Fruit fly (Drosophila melanogaster) whole organism, embryonic: ENCODE data around the gene Jon99Fii.

Experiments used
- B-H1 ChIP-seq: fragments of 200-800 bp; sonication (Bioruptor generic); IDR thresholded peaks from 3 replicates; pipeline ENCODE4 v1.3.6; 2022; ENCODE audit warnings: missing biosample characterization, missing genetic modification characterization
- BtbVII ChIP-seq: fragments of 200-800 bp; sonication (Bioruptor generic); optimal IDR thresholded peaks from 3 replicates; lab custom pipeline; 2017; ENCODE audit warnings: missing biosample characterization, mild to moderate bottlenecking, missing genetic modification characterization
- CG10209 ChIP-seq: fragments of 200-800 bp; sonication (Bioruptor generic); optimal IDR thresholded peaks from 3 replicates; lab custom pipeline; 2017; ENCODE audit warnings: missing biosample characterization, mild to moderate bottlenecking, missing genetic modification characterization, missing genetic modification reagents
- CG12236 ChIP-seq: fragments of 200-800 bp; sonication (Bioruptor generic); optimal IDR thresholded peaks from 2 replicates; lab custom pipeline; 2016; ENCODE audit warnings: missing biosample characterization, missing genetic modification characterization
- CG14965 ChIP-seq: fragments of 200-800 bp; sonication (Bioruptor generic); optimal IDR thresholded peaks from 2 replicates; lab custom pipeline; 2016; ENCODE audit warnings: missing biosample characterization, missing genetic modification characterization, borderline replicate concordance
- CG17829 ChIP-seq: fragments of 200-800 bp; optimal IDR thresholded peaks from 2 replicates; lab custom pipeline; 2019; ENCODE audit warnings: missing biosample characterization, mild to moderate bottlenecking, missing genetic modification characterization, moderate library complexity
- CG18011 ChIP-seq: fragments of 200-800 bp; sonication (Bioruptor generic); optimal IDR thresholded peaks from 2 replicates; lab custom pipeline; 2017; ENCODE audit warnings: missing biosample characterization, missing genetic modification characterization, mild to moderate bottlenecking, moderate library complexity, missing genotype
- CG18619 ChIP-seq: fragments of 200-800 bp; sonication (Bioruptor generic); optimal IDR thresholded peaks from 3 replicates; lab custom pipeline; 2017; ENCODE audit warnings: missing biosample characterization, mild to moderate bottlenecking, missing genetic modification characterization
- CG2116 ChIP-seq: fragments of 200-800 bp; sonication (Bioruptor generic); optimal IDR thresholded peaks from 3 replicates; lab custom pipeline; 2018; ENCODE audit warnings: missing biosample characterization, mild to moderate bottlenecking, missing genetic modification characterization
- CG32772 ChIP-seq: fragments of 200-800 bp; sonication (Bioruptor generic); IDR thresholded peaks from 2 replicates; pipeline ENCODE4 v1.3.6; 2022; ENCODE audit warnings: missing biosample characterization, missing genetic modification characterization
- CG42726 ChIP-seq: fragments of 200-800 bp; sonication (Bioruptor generic); IDR thresholded peaks from 2 replicates; pipeline ENCODE4 v1.3.6; 2022; ENCODE audit warnings: missing biosample characterization, missing genetic modification characterization; ENCODE audit not compliant: partially characterized antibody
- CG4360 ChIP-seq: fragments of 200-800 bp; sonication (Bioruptor generic); IDR thresholded peaks from 2 replicates; pipeline ENCODE4 v1.3.6; 2022; ENCODE audit warnings: missing biosample characterization, missing genetic modification characterization
- CG4707 ChIP-seq: fragments of 200-800 bp; sonication (Bioruptor generic); optimal IDR thresholded peaks from 2 replicates; lab custom pipeline; 2018; ENCODE audit warnings: missing biosample characterization, mild to moderate bottlenecking, missing genetic modification characterization, moderate library complexity
- CG4730 ChIP-seq: fragments of 200-800 bp; sonication (Bioruptor generic); IDR thresholded peaks from 2 replicates; pipeline ENCODE4 v1.3.6; 2022; ENCODE audit warnings: missing biosample characterization, missing genetic modification characterization
- CG5180 ChIP-seq: fragments of 200-800 bp; sonication (Bioruptor generic); optimal IDR thresholded peaks from 3 replicates; lab custom pipeline; 2017; ENCODE audit warnings: missing biosample characterization, missing genetic modification characterization, mild to moderate bottlenecking, moderate library complexity, missing genetic modification reagents
- CG6854 ChIP-seq: fragments of 200-800 bp; sonication (Bioruptor generic); optimal IDR thresholded peaks from 3 replicates; lab custom pipeline; 2017; ENCODE audit warnings: missing biosample characterization, mild to moderate bottlenecking, missing genetic modification characterization
- CG8924 ChIP-seq: fragments of 200-800 bp; optimal IDR thresholded peaks from 3 replicates; lab custom pipeline; 2019; ENCODE audit warnings: missing biosample characterization, mild to moderate bottlenecking, missing genetic modification characterization, moderate library complexity
- CG9215 ChIP-seq: fragments of 200-800 bp; sonication (Bioruptor generic); IDR thresholded peaks from 2 replicates; pipeline ENCODE4 v1.3.6; 2022; ENCODE audit warnings: missing biosample characterization, missing genetic modification characterization
- CG9437 ChIP-seq: fragments of 200-800 bp; sonication (Bioruptor generic); optimal IDR thresholded peaks from 2 replicates; lab custom pipeline; 2018; ENCODE audit warnings: missing biosample characterization, mild to moderate bottlenecking, missing genetic modification characterization
- CG9817 ChIP-seq: fragments of 200-800 bp; sonication (Bioruptor generic); optimal IDR thresholded peaks from 2 replicates; lab custom pipeline; 2018; ENCODE audit warnings: missing biosample characterization, mild to moderate bottlenecking, missing genetic modification characterization, moderate library complexity
- CTCF ChIP-seq: fragments of 200-800 bp; sonication (Bioruptor generic); optimal IDR thresholded peaks from 2 replicates; lab custom pipeline; 2017; ENCODE audit warnings: missing biosample characterization, mild to moderate bottlenecking, missing genetic modification characterization, moderate library complexity
- Dfd ChIP-seq, 2 experiments: fragments of >200 bp; optimal IDR thresholded peaks; 2 replicates each; lab custom pipeline; 2017; ENCODE audit warnings: missing biosample characterization in 2 of 2, missing genetic modification characterization in 2 of 2
- GATAe ChIP-seq: fragments of 200-800 bp; sonication (Bioruptor generic); conservative IDR thresholded peaks from 2 replicates; pipeline ENCODE4 v1.3.6; 2022; ENCODE audit warnings: missing biosample characterization, missing genetic modification characterization
- NC2α ChIP-seq: fragments of 200-800 bp; sonication (Bioruptor generic); optimal IDR thresholded peaks from 2 replicates; lab custom pipeline; 2016; ENCODE audit warnings: missing biosample characterization, missing genetic modification characterization
- NC2β ChIP-seq: fragments of 200-800 bp; sonication (Bioruptor generic); optimal IDR thresholded peaks from 2 replicates; lab custom pipeline; 2016; ENCODE audit warnings: missing biosample characterization, missing genetic modification characterization
- NK7.1 ChIP-seq: fragments of 200-800 bp; sonication (Bioruptor generic); optimal IDR thresholded peaks from 3 replicates; lab custom pipeline; 2016; ENCODE audit warnings: missing biosample characterization, missing genetic modification characterization
- Pdp1 ChIP-seq, 2 experiments: fragments of 200-800 bp; sonication (Bioruptor generic); optimal IDR thresholded peaks; 3 replicates each; lab custom pipeline; 2016; ENCODE audit warnings: missing biosample characterization in 2 of 2, missing genetic modification characterization in 2 of 2, mild to moderate bottlenecking in 1 of 2, moderate library complexity in 1 of 2
- Rfx ChIP-seq: fragments of 200-800 bp; sonication (Bioruptor generic); IDR thresholded peaks from 2 replicates; pipeline ENCODE4 v1.3.6; 2022; ENCODE audit warnings: missing biosample characterization, missing genetic modification characterization
- Sox102F ChIP-seq: fragments of 200-800 bp; sonication (Bioruptor generic); optimal IDR thresholded peaks from 2 replicates; lab custom pipeline; 2018; ENCODE audit warnings: missing biosample characterization, mild to moderate bottlenecking, missing genetic modification characterization, moderate library complexity
- Xbp1 ChIP-seq: fragments of 200-800 bp; sonication (Bioruptor generic); optimal IDR thresholded peaks from 3 replicates; lab custom pipeline; 2016; ENCODE audit warnings: missing biosample characterization, mild to moderate bottlenecking, missing genetic modification characterization
- ara ChIP-seq: fragments of 200-800 bp; sonication (Bioruptor generic); IDR thresholded peaks from 2 replicates; pipeline ENCODE4 v1.3.6; 2022; ENCODE audit warnings: missing biosample characterization, missing genetic modification characterization
- bcd ChIP-seq: fragments of 200-800 bp; sonication (Bioruptor generic); optimal IDR thresholded peaks from 2 replicates; lab custom pipeline; 2017; ENCODE audit warnings: missing biosample characterization, mild to moderate bottlenecking, missing genetic modification characterization
- bigmax ChIP-seq: fragments of 200-800 bp; sonication (Bioruptor generic); optimal IDR thresholded peaks from 2 replicates; lab custom pipeline; 2018; ENCODE audit warnings: missing biosample characterization, mild to moderate bottlenecking, missing genetic modification characterization
- btn ChIP-seq: fragments of 200-800 bp; sonication (Bioruptor generic); optimal IDR thresholded peaks from 2 replicates; lab custom pipeline; 2016; ENCODE audit warnings: missing biosample characterization, missing genetic modification characterization
- chif ChIP-seq, 2 experiments: fragments of 200-800 bp; sonication (Bioruptor generic); optimal IDR thresholded peaks; 3 replicates each; lab custom pipeline; 2016; ENCODE audit warnings: missing biosample characterization in 2 of 2, missing genetic modification characterization in 2 of 2
- chinmo ChIP-seq: fragments of 200-800 bp; sonication (Bioruptor generic); IDR thresholded peaks from 4 replicates; pipeline ENCODE4 v1.3.6; 2022; ENCODE audit warnings: missing biosample characterization, missing genetic modification characterization; ENCODE audit not compliant: partially characterized antibody
- insv ChIP-seq, 2 experiments: fragments of 200-800 bp; sonication (Bioruptor generic); optimal IDR thresholded peaks; 3 replicates each; lab custom pipeline; 2016 to 2018; ENCODE audit warnings: missing biosample characterization in 2 of 2, missing genetic modification characterization in 2 of 2
- inv ChIP-seq: fragments of 200-800 bp; sonication (Bioruptor generic); IDR thresholded peaks from 2 replicates; pipeline ENCODE4 v1.3.6; 2022; ENCODE audit warnings: missing biosample characterization, missing genetic modification characterization; ENCODE audit not compliant: partially characterized antibody
- klu ChIP-seq: fragments of 200-800 bp; sonication (Bioruptor generic); IDR thresholded peaks from 2 replicates; pipeline ENCODE4 v1.3.6; 2022; ENCODE audit warnings: missing biosample characterization, missing genetic modification characterization
- lab ChIP-seq: fragments of 200-800 bp; sonication (Bioruptor generic); optimal IDR thresholded peaks from 3 replicates; lab custom pipeline; 2017; ENCODE audit warnings: missing biosample characterization, missing genetic modification characterization, mild to moderate bottlenecking, moderate library complexity, missing genetic modification reagents
- peb ChIP-seq: fragments of 200-800 bp; sonication (Bioruptor generic); IDR thresholded peaks from 2 replicates; pipeline ENCODE4 v1.3.6; 2022; ENCODE audit warnings: missing biosample characterization, missing genetic modification characterization
- phol ChIP-seq: fragments of 200-800 bp; sonication (Bioruptor generic); optimal IDR thresholded peaks from 3 replicates; lab custom pipeline; 2018; ENCODE audit warnings: missing biosample characterization, mild to moderate bottlenecking, missing genetic modification characterization, moderate library complexity
- pnt ChIP-seq: fragments of 200-800 bp; sonication (Bioruptor generic); optimal IDR thresholded peaks from 3 replicates; lab custom pipeline; 2016; ENCODE audit warnings: missing biosample characterization, missing genetic modification characterization
- prd ChIP-seq, 3 experiments: fragments of >200 bp in 2 of 3; fragments of 200-800 bp in 1 of 3; sonication (Bioruptor generic) in 1 of 3; optimal IDR thresholded peaks in 2 of 3; IDR thresholded peaks in 1 of 3; 2 replicates in 2 of 3; 3 replicates in 1 of 3; pipeline versions ENCODE4 v1.3.6 to Lab custom; 2017 to 2022; ENCODE audit warnings: missing biosample characterization in 1 of 3, missing genetic modification characterization in 1 of 3
- pum ChIP-seq: fragments of 200-800 bp; sonication (Bioruptor generic); optimal IDR thresholded peaks from 2 replicates; lab custom pipeline; 2016; ENCODE audit warnings: missing biosample characterization, missing genetic modification characterization
- sc ChIP-seq, 3 experiments: fragments of >200 bp in 2 of 3; fragments of 200-800 bp in 1 of 3; sonication (Bioruptor generic) in 1 of 3; optimal IDR thresholded peaks; 2 replicates in 2 of 3; 3 replicates in 1 of 3; lab custom pipeline; 2017; ENCODE audit warnings: mild to moderate bottlenecking in 1 of 3, missing biosample characterization in 1 of 3, missing genetic modification characterization in 1 of 3, missing genetic modification reagents in 1 of 3
- wek ChIP-seq: fragments of 200-800 bp; sonication (Bioruptor generic); optimal IDR thresholded peaks from 3 replicates; lab custom pipeline; 2018; ENCODE audit warnings: missing biosample characterization, mild to moderate bottlenecking, missing genetic modification characterization, moderate library complexity

The Jon99Fii gene

DNA sequence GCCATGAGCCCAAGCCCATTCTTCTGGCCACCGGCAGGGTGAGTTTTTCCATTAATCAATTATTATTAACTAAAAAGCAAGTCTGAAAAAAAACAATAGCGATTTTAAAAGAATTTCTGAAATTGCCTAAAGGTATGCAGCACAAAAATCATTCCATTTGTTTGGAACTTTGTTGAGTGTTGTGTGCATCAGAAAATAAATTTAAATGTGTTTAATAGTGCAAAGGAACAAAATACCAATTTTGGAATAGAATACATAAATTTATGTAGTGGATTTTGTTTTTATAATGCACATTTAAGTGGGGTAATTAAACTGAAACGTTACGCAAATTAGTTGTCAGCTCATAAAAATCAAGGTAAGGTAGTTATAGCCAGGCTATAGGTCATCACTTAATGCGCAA is 23.5 kb downstream of the Jon99Fii start:
- TF ChIP-seq klu (GFP tag; lab: Robert Waterston, UW) (no peak), NC2β (GFP tag; lab: Kevin White, UChicago) (no peak), BtbVII (GFP tag; lab: Kevin White, UChicago) (no peak), CG18011 (peak; percentile 91)
- TF ChIP-seq, all 482 proteins: peak for 1

DNA sequence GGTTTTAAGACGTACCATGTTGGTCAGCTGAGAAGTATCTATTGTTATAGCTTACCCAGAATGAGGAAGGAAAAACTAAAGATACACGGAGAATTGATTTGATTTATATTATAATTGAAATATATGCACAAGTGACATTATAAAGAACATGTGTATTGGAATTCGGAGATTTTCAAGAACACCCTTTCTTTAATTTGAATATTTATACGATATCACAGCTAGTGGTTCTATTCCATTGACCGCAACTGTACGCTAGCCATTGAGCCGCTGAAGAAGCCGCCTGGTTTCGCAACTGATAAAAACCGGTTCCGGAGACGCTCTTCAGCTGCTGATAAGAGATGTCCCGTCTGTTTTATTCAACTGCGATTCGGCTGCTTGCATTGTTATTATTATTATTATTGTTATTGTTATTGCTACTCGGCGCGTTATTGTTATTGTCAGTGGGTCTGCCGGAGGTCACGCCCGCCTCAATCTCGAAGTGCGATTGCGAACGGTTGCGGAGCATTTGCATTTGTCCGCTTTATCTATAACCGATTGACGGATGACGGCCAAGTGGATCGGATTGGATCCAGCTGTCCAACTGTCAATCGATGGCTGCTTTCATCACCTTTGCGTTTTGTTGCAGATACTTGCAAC is 26.0 kb downstream of the Jon99Fii start:
- TF ChIP-seq CG4730 (GFP tag; lab: Robert Waterston, UW) = no peak; the same call in 1 of the 2 replicates
- no peak for TF ChIP-seq NK7.1 (GFP tag; lab: Kevin White, UChicago)
- TF ChIP-seq insv (GFP tag; optimal IDR thresholded peaks at IDR 0.05; lab: Kevin White, UChicago) = no peak
- peak; percentile 41 for TF ChIP-seq Sox102F (GFP tag; lab: Kevin White, UChicago)
- no peak for TF ChIP-seq CTCF
- TF ChIP-seq B-H1 (GFP tag; lab: Robert Waterston, UW) = peak; percentile 15; the same call in 1 of the 3 replicates
- TF ChIP-seq CG9817 (tag; lab: Kevin White, UChicago) = no peak
- TF ChIP-seq CG18619 (GFP tag; lab: Kevin White, UChicago) = no peak
- no peak for TF ChIP-seq CG4360
- no peak for TF ChIP-seq CG12236 (GFP tag; lab: Kevin White, UChicago)
- TF ChIP-seq Pdp1 (GFP tag; optimal IDR thresholded peaks at IDR 0.05; lab: Kevin White, UChicago) = no peak
- peak; percentile 44 for TF ChIP-seq phol
- TF ChIP-seq CG32772 (GFP tag; lab: Robert Waterston, UW) = no peak
- no peak for TF ChIP-seq CG42726
- peak; percentile 19 for TF ChIP-seq Xbp1 (GFP tag; lab: Kevin White, UChicago)
- no peak for TF ChIP-seq peb
- no peak for TF ChIP-seq NC2β (GFP tag; lab: Kevin White, UChicago)
- no peak for TF ChIP-seq GATAe (GFP tag; lab: Robert Waterston, UW)
- TF ChIP-seq lab (GFP tag; lab: Kevin White, UChicago) = peak; percentile 51
- TF ChIP-seq chif (GFP tag; optimal IDR thresholded peaks at IDR 0.05; lab: Kevin White, UChicago) = no peak
- no peak for TF ChIP-seq CG6854
- no peak for TF ChIP-seq CG5180 (GFP tag; lab: Kevin White, UChicago)
- TF ChIP-seq bcd = peak; percentile 26
- no peak for TF ChIP-seq inv
- no peak for TF ChIP-seq NC2α (GFP tag; lab: Kevin White, UChicago)
- no peak for TF ChIP-seq btn (GFP tag; lab: Kevin White, UChicago)
- no peak for TF ChIP-seq CG9437 (GFP tag; lab: Kevin White, UChicago)
- TF ChIP-seq CG2116 = no peak
- TF ChIP-seq CG8924 (tag; lab: Kevin White, UChicago) = peak; percentile 22
- no peak for TF ChIP-seq pnt
- TF ChIP-seq CG4707 = no peak
- TF ChIP-seq Dfd (GFP tag; optimal IDR thresholded peaks at IDR 0.05; lab: Kevin White, UChicago) = no peak
- TF ChIP-seq chinmo (GFP tag; lab: Robert Waterston, UW) = 0 out of 4 replicates have a peak, but pooled peaks have one; percentile 12
- TF ChIP-seq CG17829 (tag; lab: Kevin White, UChicago) = no peak
- no peak for TF ChIP-seq bigmax
- TF ChIP-seq ara (GFP tag; lab: Robert Waterston, UW) = no peak
- TF ChIP-seq wek = no peak
- TF ChIP-seq CG10209 (GFP tag; lab: Kevin White, UChicago) = no peak
- TF ChIP-seq prd (optimal IDR thresholded peaks at IDR 0.05; lab: Kevin White, UChicago) = no peak
- peak; percentile 60 for TF ChIP-seq prd (GFP tag; IDR thresholded peaks at IDR 0.05; lab: Robert Waterston, UW)
- no peak for TF ChIP-seq pum (GFP tag; lab: Kevin White, UChicago)
- TF ChIP-seq CG9215 (GFP tag; lab: Robert Waterston, UW) = no peak
- no peak for TF ChIP-seq CG14965 (GFP tag; lab: Kevin White, UChicago)
- no peak for TF ChIP-seq sc (optimal IDR thresholded peaks at IDR 0.05; lab: Kevin White, UChicago)
- no peak for TF ChIP-seq sc (GFP tag; optimal IDR thresholded peaks at IDR 0.05; lab: Kevin White, UChicago)
- TF ChIP-seq Rfx (GFP tag; lab: Robert Waterston, UW) = peak; percentile 46; the same call in 1 of the 2 replicates
